Fruit fly (Drosophila melanogaster): ENCODE results near the gene Pgk.

Pgk gene

DNA sequence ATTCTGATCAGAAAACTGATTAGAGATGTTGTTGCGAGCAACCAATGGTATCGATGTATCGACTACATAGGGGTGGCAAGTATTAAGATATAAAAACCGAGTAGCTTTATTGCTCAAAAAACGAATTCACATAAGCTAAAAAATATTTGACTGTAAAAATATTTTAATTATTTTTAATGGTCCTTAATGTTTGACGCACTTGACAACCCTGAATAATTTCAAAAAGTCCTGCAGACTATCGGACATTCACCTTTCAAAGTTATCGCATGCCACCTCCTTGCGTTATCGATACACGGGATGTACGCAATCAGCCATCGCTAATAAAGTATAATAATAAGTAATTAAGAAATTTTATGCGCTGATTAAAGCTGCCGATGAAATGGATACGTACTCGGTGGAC lies 6.8 kb upstream of the Pgk start, which contains the start of the genes HemK2, Snapin and Tnpo-SR (continued):
- peak; percentile 93 for TF ChIP-seq CG14860 (GFP tag; IDR thresholded peaks at IDR 0.05; ENCODE audit: partially characterized antibody)
- TF ChIP-seq dmrt11E (tag; optimal IDR thresholded peaks at IDR 0.05): peak; percentile 90
- TF ChIP-seq sug (tag; optimal IDR thresholded peaks at IDR 0.05): peak; percentile 93
- TF ChIP-seq CG8359 (GFP tag; optimal IDR thresholded peaks at IDR 0.05; ENCODE audit: borderline replicate concordance): peak; percentile 59
- TF ChIP-seq run (tag; optimal IDR thresholded peaks at IDR 0.05): peak; percentile 62
- TF ChIP-seq CG32772 (GFP tag; IDR thresholded peaks at IDR 0.05): peak; percentile 92
- TF ChIP-seq ind (GFP tag; optimal IDR thresholded peaks at IDR 0.05): peak; percentile 91
- peak; percentile 80 for TF ChIP-seq CG18619 (GFP tag; optimal IDR thresholded peaks at IDR 0.05)
- peak; percentile 72 for TF ChIP-seq Asciz (GFP tag; optimal IDR thresholded peaks at IDR 0.05)
- TF ChIP-seq CG8765 (GFP tag; IDR thresholded peaks at IDR 0.05): peak; percentile 94
- TF ChIP-seq Atf-2 (GFP tag; optimal IDR thresholded peaks at IDR 0.05): peak; percentile 67
- no peak for TF ChIP-seq hth (optimal IDR thresholded peaks at IDR 0.05)
- peak; percentile 97 for TF ChIP-seq CG34224 (GFP tag; IDR thresholded peaks at IDR 0.05; ENCODE audit: partially characterized antibody)
- peak; percentile 92 for TF ChIP-seq H15 (GFP tag; IDR thresholded peaks at IDR 0.05)
- TF ChIP-seq insv (GFP tag; optimal IDR thresholded peaks at IDR 0.05): peak; percentile 83 to 99
- TF ChIP-seq CG7963 (GFP tag; IDR thresholded peaks at IDR 0.05; ENCODE audit: partially characterized antibody): peak; percentile 72
- TF ChIP-seq CG7556 (GFP tag; optimal IDR thresholded peaks at IDR 0.05): peak; percentile 91
- TF ChIP-seq CG2712 (tag; optimal IDR thresholded peaks at IDR 0.05): peak; percentile 95
- TF ChIP-seq CG9437 (GFP tag; optimal IDR thresholded peaks at IDR 0.05): peak; percentile 67
- peak; percentile 79 for TF ChIP-seq CG5953 (GFP tag; IDR thresholded peaks at IDR 0.05)
- peak; percentile 81 for TF ChIP-seq tna (GFP tag; IDR thresholded peaks at IDR 0.05; ENCODE audit: partially characterized antibody)
- TF ChIP-seq Doc3 (GFP tag; IDR thresholded peaks at IDR 0.05; ENCODE audit: partially characterized antibody): peak; percentile 98
- TF ChIP-seq Hmx (GFP tag; optimal IDR thresholded peaks at IDR 0.05): peak; percentile 46
- no peak for TF ChIP-seq CG8478 (optimal IDR thresholded peaks at IDR 0.05)
- TF ChIP-seq Blimp-1 (GFP tag; optimal IDR thresholded peaks at IDR 0.05): peak; percentile 87
- peak; percentile 87 for TF ChIP-seq CG11085 (GFP tag; IDR thresholded peaks at IDR 0.05)
- TF ChIP-seq lola (GFP tag; optimal IDR thresholded peaks at IDR 0.05): peak in 1 of 3 experiments; percentile 88
- TF ChIP-seq CG30403 (GFP tag; optimal IDR thresholded peaks at IDR 0.05): peak; percentile 95
- TF ChIP-seq h (optimal IDR thresholded peaks at IDR 0.05): no peak
- peak; percentile 55 for TF ChIP-seq org-1 (GFP tag; optimal IDR thresholded peaks at IDR 0.05)
- peak; percentile 92 for TF ChIP-seq CG6689 (GFP tag; IDR thresholded peaks at IDR 0.05)
- TF ChIP-seq bsh (GFP tag; optimal IDR thresholded peaks at IDR 0.05): peak in 1 of 2 experiments; percentile 88
- TF ChIP-seq cg (GFP tag; optimal IDR thresholded peaks at IDR 0.05): no peak
- TF ChIP-seq CG7271 (tag; optimal IDR thresholded peaks at IDR 0.05): peak; percentile 73
- peak; percentile 41 for TF ChIP-seq repo (GFP tag; optimal IDR thresholded peaks at IDR 0.05)
- TF ChIP-seq Hr3 (GFP tag; optimal IDR thresholded peaks at IDR 0.05): peak; percentile 91
- TF ChIP-seq CG18764 (GFP tag; optimal IDR thresholded peaks at IDR 0.05): peak; percentile 83
- TF ChIP-seq sisA (GFP tag; IDR thresholded peaks at IDR 0.05): peak; percentile 91
- peak; percentile 96 for TF ChIP-seq CG34422 (GFP tag; IDR thresholded peaks at IDR 0.05)
- TF ChIP-seq CG4282 (GFP tag; optimal IDR thresholded peaks at IDR 0.05): peak; percentile 48
- TF ChIP-seq lbe (GFP tag; optimal IDR thresholded peaks at IDR 0.05): peak; percentile 93
- no peak for TF ChIP-seq sima (GFP tag; optimal IDR thresholded peaks at IDR 0.05)
- peak; percentile 85 for TF ChIP-seq CHES-1-like (GFP tag; optimal IDR thresholded peaks at IDR 0.05)
- TF ChIP-seq MBD-R2 (GFP tag; IDR thresholded peaks at IDR 0.05): peak; percentile 95
- TF ChIP-seq nerfin-1 (tag; optimal IDR thresholded peaks at IDR 0.05): peak; percentile 85
- TF ChIP-seq Sry-δ (GFP tag; optimal IDR thresholded peaks at IDR 0.05): peak; percentile 96
- peak; percentile 70 for TF ChIP-seq CG7987 (GFP tag; optimal IDR thresholded peaks at IDR 0.05)
- TF ChIP-seq ash1 (GFP tag; optimal IDR thresholded peaks at IDR 0.05): peak; percentile 26
- TF ChIP-seq CG17361 (GFP tag; IDR thresholded peaks at IDR 0.05): peak; percentile 94
- TF ChIP-seq lilli (GFP tag; optimal IDR thresholded peaks at IDR 0.05): peak; percentile 95
- TF ChIP-seq CG4707 (GFP tag; optimal IDR thresholded peaks at IDR 0.05): peak; percentile 23
